Worm (Caenorhabditis elegans) whole organism, early embryonic: ENCODE measurements around the gene T24E12.3.

Source experiments
- aly-1 ChIP-seq: sonication (generic microtip); optimal IDR thresholded peaks from 2 replicates; lab custom pipeline; 2016; ENCODE audit warnings: missing genetic modification characterization, missing compliant biosample characterization
- ama-1 ChIP-seq: fragments of 150-350 bp; optimal IDR thresholded peaks from 2 replicates; lab custom pipeline; 2014
- hmbx-1 ChIP-seq: sonication (generic microtip); optimal IDR thresholded peaks from 2 replicates; lab custom pipeline; 2016; ENCODE audit warnings: mild to moderate bottlenecking, missing genetic modification characterization, missing compliant biosample characterization

DNA sequence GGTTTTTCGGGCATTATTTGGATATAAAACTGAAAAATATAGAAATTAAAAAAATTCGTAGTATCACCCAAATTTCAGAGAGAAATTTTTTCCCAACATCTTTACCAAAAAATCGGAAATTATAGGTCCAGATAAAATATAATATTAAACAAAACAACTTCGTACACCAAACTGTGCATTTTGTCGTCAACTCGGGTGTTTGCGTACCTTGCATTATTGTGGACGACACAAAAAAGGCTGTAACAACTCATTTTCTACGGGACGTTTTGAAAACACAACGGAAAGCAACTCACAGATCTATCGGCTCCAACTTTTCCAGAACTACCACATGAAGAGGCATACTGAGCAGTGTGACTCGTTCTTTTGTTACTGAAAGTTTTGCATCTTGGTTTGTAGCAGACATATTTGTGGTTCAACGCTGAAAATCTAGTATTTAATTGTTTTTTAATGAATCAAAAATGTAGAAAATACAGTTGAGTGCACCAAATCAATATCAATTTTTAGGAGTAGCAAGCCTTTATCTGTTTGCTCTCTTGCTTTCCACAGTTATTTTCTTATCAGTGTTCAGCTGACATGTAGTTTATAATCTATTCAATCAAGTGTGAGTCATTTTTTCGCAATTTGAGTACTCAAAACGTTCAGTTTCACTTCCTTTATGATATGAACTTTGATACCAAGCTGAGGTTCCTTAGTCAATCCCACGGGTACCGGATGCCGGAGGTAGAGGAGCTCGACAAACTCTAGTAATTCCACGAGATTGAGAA, 39.8 kb downstream of the T24E12.3 start:
- TF ChIP-seq aly-1 (tag; lab: Kevin White, UChicago), result no peak
- no peak for TF ChIP-seq ama-1 (lab: Kevin White, UChicago)
- no peak for TF ChIP-seq hmbx-1 (tag; lab: Kevin White, UChicago)
